Worm (Caenorhabditis elegans) whole organism, midembryonic: ENCODE data around the gene F46F5.7.
"Not testable (repeated sequence)": the region's sequence is repeated elsewhere in the genome, so short reads cannot be mapped to it uniquely, and the experiment has no call there.

ENCODE experiments used
- T22C8.4 ChIP-seq: fragments of 200-800 bp; sonication (Bioruptor generic); IDR thresholded peaks from 2 replicates; pipeline ENCODE4 v1.3.6; 2022; ENCODE audit warnings: missing genetic modification characterization, missing compliant biosample characterization
- cog-1 ChIP-seq: sonication (generic microtip); optimal IDR thresholded peaks from 2 replicates; lab custom pipeline; 2016; ENCODE audit warnings: missing genetic modification characterization, missing compliant biosample characterization
- flt-1 ChIP-seq: fragments of 200-800 bp; sonication (Bioruptor generic); IDR thresholded peaks from 2 replicates; pipeline ENCODE4 v1.3.6; 2022; ENCODE audit warnings: missing genetic modification characterization, missing compliant biosample characterization
- klf-2 ChIP-seq: fragments of 200-800 bp; sonication (Bioruptor generic); conservative IDR thresholded peaks from 2 replicates; pipeline ENCODE4 v1.3.6; 2022; ENCODE audit warnings: missing genetic modification reagents, missing genetic modification characterization, missing compliant biosample characterization
- med-1 ChIP-seq: sonication (generic microtip); optimal IDR thresholded peaks from 2 replicates; lab custom pipeline; 2017; ENCODE audit warnings: missing genetic modification characterization, mild to moderate bottlenecking, missing compliant biosample characterization, antibody characterized with exemption, missing genetic modification reagents; ENCODE audit not compliant: insufficient read depth
- ref-1 ChIP-seq: fragments of 200-800 bp; sonication (Bioruptor generic); conservative IDR thresholded peaks from 2 replicates; pipeline ENCODE4 v1.3.6; 2022; ENCODE audit warnings: missing genetic modification reagents, missing genetic modification characterization, missing compliant biosample characterization
- tab-1 ChIP-seq: fragments of 200-800 bp; sonication (Bioruptor generic); IDR thresholded peaks from 2 replicates; pipeline ENCODE4 v1.3.6; 2022; ENCODE audit warnings: missing genetic modification characterization, missing compliant biosample characterization
- ztf-23 ChIP-seq: fragments of 200-800 bp; sonication (Bioruptor generic); IDR thresholded peaks from 2 replicates; pipeline ENCODE4 v1.3.6; 2022; ENCODE audit warnings: missing genetic modification reagents, missing genetic modification characterization, missing compliant biosample characterization
- ztf-29 ChIP-seq: fragments of 200-800 bp; sonication (Bioruptor generic); IDR thresholded peaks from 2 replicates; pipeline ENCODE4 v1.3.6; 2022; ENCODE audit warnings: missing genetic modification reagents, missing genetic modification characterization, missing compliant biosample characterization

The F46F5.7 gene

ce11 chrII:838414-838813 is 18.0 kb upstream of the F46F5.7 start, which contains the start of gene F28A10.8:
TSS of gene F28A10.8 (minus strand) at chrII:838514.
- no peak for TF ChIP-seq flt-1 (GFP tag; lab: Robert Waterston, UW)
- no peak for TF ChIP-seq tab-1 (GFP tag; lab: Robert Waterston, UW)
- TF ChIP-seq T22C8.4 (GFP tag; lab: Robert Waterston, UW), result no peak
- TF ChIP-seq klf-2 (GFP tag; lab: Robert Waterston, UW), result no peak
- TF ChIP-seq ztf-23 (GFP tag; lab: Robert Waterston, UW), result no peak
- TF ChIP-seq ref-1, result no peak
- TF ChIP-seq med-1, result no peak
- TF ChIP-seq ztf-29 (GFP tag; lab: Robert Waterston, UW), result no peak
- no peak for TF ChIP-seq cog-1

ce11 chrII:825521-825920 is 5.1 kb upstream of the F46F5.7 start, which contains the start of gene F28A10.1:
TSS of gene F28A10.1 (plus strand) at chrII:825821.
- TF ChIP-seq med-1 (no peak), klf-2 (GFP tag; lab: Robert Waterston, UW) (no peak), cog-1 (no peak), ztf-23 (GFP tag; lab: Robert Waterston, UW) (no peak), flt-1 (GFP tag; lab: Robert Waterston, UW) (no peak), ref-1 (no peak), tab-1 (GFP tag; lab: Robert Waterston, UW) (no peak), ztf-29 (GFP tag; lab: Robert Waterston, UW) (no peak), T22C8.4 (GFP tag; lab: Robert Waterston, UW) (no peak)

- TF ChIP-seq T22C8.4 (GFP tag; lab: Robert Waterston, UW), result no peak
Measured at ce11 chrII:823529-823928, 3.1 kb upstream of the F46F5.7 start, which contains the start of gene F46F5.10. TSS of gene F46F5.10 (plus strand) at chrII:823829.

- not testable (repeated sequence) for TF ChIP-seq cog-1; klf-2 (GFP tag; lab: Robert Waterston, UW); flt-1 (GFP tag; lab: Robert Waterston, UW)
Measured at ce11 chrII:822730-823129, 2.3 kb upstream of the F46F5.7 start, which contains the start of gene msrp-4. TSS of gene msrp-4 (minus strand) at chrII:822830.

- TF ChIP-seq ztf-23 (GFP tag; lab: Robert Waterston, UW) (no peak), T22C8.4 (GFP tag; lab: Robert Waterston, UW) (no peak), klf-2 (GFP tag; lab: Robert Waterston, UW) (no peak), ztf-29 (GFP tag; lab: Robert Waterston, UW) (no peak), med-1 (no peak), ref-1 (no peak), tab-1 (GFP tag; lab: Robert Waterston, UW) (no peak), cog-1 (no peak), flt-1 (GFP tag; lab: Robert Waterston, UW) (no peak)
Measured at ce11 chrII:821514-821913, 1.1 kb upstream of the F46F5.7 start, which contains the start of gene F46F5.8. TSS of gene F46F5.8 (minus strand) at chrII:821614.

ce11 chrII:814737-815136 is 5.7 kb downstream of the F46F5.7 start, which contains the start of gene msrp-3:
TSS of gene msrp-3 (minus strand) at chrII:814837.
- TF ChIP-seq tab-1 (GFP tag; lab: Robert Waterston, UW) (no peak), ztf-23 (GFP tag; lab: Robert Waterston, UW) (no peak), cog-1 (no peak), klf-2 (GFP tag; lab: Robert Waterston, UW) (no peak), T22C8.4 (GFP tag; lab: Robert Waterston, UW) (no peak), flt-1 (GFP tag; lab: Robert Waterston, UW) (no peak), ref-1 (no peak), ztf-29 (GFP tag; lab: Robert Waterston, UW) (no peak), med-1 (no peak)

- TF ChIP-seq tab-1 (GFP tag; lab: Robert Waterston, UW) (no peak), ztf-23 (GFP tag; lab: Robert Waterston, UW) (no peak), klf-2 (GFP tag; lab: Robert Waterston, UW) (no peak), med-1 (no peak)
Measured at ce11 chrII:812917-813316, 7.5 kb downstream of the F46F5.7 start, which contains the start of gene F46F5.5. TSS of gene F46F5.5 (minus strand) at chrII:813017.

ce11 chrII:808457-808856 is 12.0 kb downstream of the F46F5.7 start, which contains the start of gene F46F5.11:
TSS of gene F46F5.11 (plus strand) at chrII:808757.
- TF ChIP-seq ztf-29 (GFP tag; lab: Robert Waterston, UW) (no peak), med-1 (no peak), cog-1 (no peak), tab-1 (GFP tag; lab: Robert Waterston, UW) (no peak), T22C8.4 (GFP tag; lab: Robert Waterston, UW) (no peak), ztf-23 (GFP tag; lab: Robert Waterston, UW) (no peak), flt-1 (GFP tag; lab: Robert Waterston, UW) (no peak), ref-1 (no peak)

- no peak for TF ChIP-seq ztf-29 (GFP tag; lab: Robert Waterston, UW)
- TF ChIP-seq ztf-23 (GFP tag; lab: Robert Waterston, UW), result no peak
- no peak for TF ChIP-seq cog-1
- TF ChIP-seq tab-1 (GFP tag; lab: Robert Waterston, UW), result no peak
- no peak for TF ChIP-seq T22C8.4 (GFP tag; lab: Robert Waterston, UW)
- no peak for TF ChIP-seq klf-2 (GFP tag; lab: Robert Waterston, UW)
- no peak for TF ChIP-seq ref-1
- TF ChIP-seq med-1, result no peak
- TF ChIP-seq flt-1 (GFP tag; lab: Robert Waterston, UW), result no peak
Measured at ce11 chrII:803009-803408, 17.4 kb downstream of the F46F5.7 start, which contains the start of gene F46F5.13. TSS of gene F46F5.13 (plus strand) at chrII:803309.

- TF ChIP-seq ztf-29 (GFP tag; lab: Robert Waterston, UW), result no peak
- no peak for TF ChIP-seq ztf-23 (GFP tag; lab: Robert Waterston, UW)
- TF ChIP-seq klf-2 (GFP tag; lab: Robert Waterston, UW), result no peak
- no peak for TF ChIP-seq T22C8.4 (GFP tag; lab: Robert Waterston, UW)
- no peak for TF ChIP-seq flt-1 (GFP tag; lab: Robert Waterston, UW)
- no peak for TF ChIP-seq cog-1
- TF ChIP-seq med-1, result no peak
- no peak for TF ChIP-seq ref-1
- no peak for TF ChIP-seq tab-1 (GFP tag; lab: Robert Waterston, UW)
Measured at ce11 chrII:799700-800099, 20.7 kb downstream of the F46F5.7 start, which contains the start of gene F46F5.14. TSS of gene F46F5.14 (plus strand) at chrII:800000.
